Worm (Caenorhabditis elegans) whole organism, young adult: ENCODE data around the gene C56C10.9.
A peak's percentile ranks its signal among the peaks of the same experiment; 100 is the strongest.

Experiments
- B0019.2 ChIP-seq: fragments of 200-800 bp; sonication (Bioruptor generic); conservative IDR thresholded peaks from 2 replicates; pipeline ENCODE4 v1.3.6; 2022; ENCODE audit warnings: missing genetic modification reagents, missing genetic modification characterization, missing compliant biosample characterization
- B0336.3 ChIP-seq: fragments of 200-800 bp; sonication (Bioruptor generic); IDR thresholded peaks from 2 replicates; pipeline ENCODE4 v1.3.6; 2022; ENCODE audit warnings: missing genetic modification characterization, missing compliant biosample characterization
- D2030.7 ChIP-seq: fragments of 200-800 bp; sonication (Bioruptor generic); IDR thresholded peaks from 2 replicates; pipeline ENCODE4 v1.3.6; 2022; ENCODE audit warnings: missing genetic modification reagents, missing genetic modification characterization, missing compliant biosample characterization
- F23B12.7 ChIP-seq: sonication (generic microtip); optimal IDR thresholded peaks from 2 replicates; lab custom pipeline; 2017; ENCODE audit warnings: missing genetic modification characterization, mild to moderate bottlenecking, missing compliant biosample characterization, antibody characterized with exemption, moderate library complexity; ENCODE audit not compliant: insufficient read depth
- F33H1.4 ChIP-seq: fragments of 200-800 bp; sonication (Bioruptor generic); IDR thresholded peaks from 2 replicates; pipeline ENCODE4 v1.3.6; 2022; ENCODE audit warnings: missing genetic modification reagents, missing genetic modification characterization, missing compliant biosample characterization
- F37B4.10 ChIP-seq: fragments of 200-800 bp; sonication (Bioruptor generic); IDR thresholded peaks from 2 replicates; pipeline ENCODE4 v1.3.6; 2022; ENCODE audit warnings: missing genetic modification characterization, missing compliant biosample characterization
- K12H6.12 ChIP-seq: fragments of 200-800 bp; sonication (Bioruptor generic); optimal IDR thresholded peaks from 2 replicates; lab custom pipeline; 2018; ENCODE audit warnings: mild to moderate bottlenecking, missing genetic modification characterization, missing compliant biosample characterization
- T26A5.8 ChIP-seq: sonication (generic microtip); optimal IDR thresholded peaks from 2 replicates; lab custom pipeline; 2016; ENCODE audit warnings: missing genetic modification characterization, missing compliant biosample characterization
- Y67H2A.10 ChIP-seq: fragments of 200-800 bp; sonication (Bioruptor generic); conservative IDR thresholded peaks from 2 replicates; pipeline ENCODE4 v1.3.6; 2022; ENCODE audit warnings: missing genetic modification reagents, missing genetic modification characterization, missing compliant biosample characterization
- ZK185.1 ChIP-seq: sonication (generic microtip); optimal IDR thresholded peaks from 2 replicates; lab custom pipeline; 2016; ENCODE audit warnings: mild to moderate bottlenecking, missing genetic modification characterization, missing compliant biosample characterization; ENCODE audit not compliant: poor library complexity, severe bottlenecking
- atf-7 ChIP-seq: sonication (generic microtip); optimal IDR thresholded peaks from 2 replicates; lab custom pipeline; 2017; ENCODE audit warnings: mild to moderate bottlenecking, missing genetic modification characterization, missing compliant biosample characterization
- cebp-1 ChIP-seq, 2 experiments: fragments of 200-800 bp in 1 of 2; sonication (Bioruptor generic) in 1 of 2; sonication (generic microtip) in 1 of 2; IDR thresholded peaks in 1 of 2; optimal IDR thresholded peaks in 1 of 2; 2 replicates each; pipeline versions ENCODE4 v1.3.6 to Lab custom; 2017 to 2022; ENCODE audit warnings: missing compliant biosample characterization in 2 of 2, missing genetic modification characterization in 2 of 2, mild to moderate bottlenecking in 1 of 2, missing genetic modification reagents in 1 of 2, moderate library complexity in 1 of 2
- cebp-2 ChIP-seq: fragments of 200-800 bp; sonication (Bioruptor generic); IDR thresholded peaks from 2 replicates; pipeline ENCODE4 v1.3.6; 2022; ENCODE audit warnings: missing genetic modification characterization, missing compliant biosample characterization
- ceh-100 ChIP-seq: fragments of 200-800 bp; sonication (Bioruptor generic); IDR thresholded peaks from 2 replicates; pipeline ENCODE4 v1.3.6; 2022; ENCODE audit warnings: missing genetic modification reagents, missing genetic modification characterization, missing compliant biosample characterization
- chd-7 ChIP-seq: sonication (generic microtip); optimal IDR thresholded peaks from 2 replicates; lab custom pipeline; 2016; ENCODE audit warnings: mild to moderate bottlenecking, missing genetic modification characterization, moderate library complexity, missing compliant biosample characterization
- dox-1 ChIP-seq: fragments of 200-800 bp; sonication (Bioruptor generic); IDR thresholded peaks from 2 replicates; pipeline ENCODE4 v1.3.6; 2022; ENCODE audit warnings: missing genetic modification reagents, missing genetic modification characterization, missing compliant biosample characterization
- dpl-1 ChIP-seq: fragments of 150-350 bp; optimal IDR thresholded peaks from 2 replicates; lab custom pipeline; 2014; ENCODE audit warnings: missing biosample characterization, missing genetic modification reagents, missing genetic modification characterization
- efl-1 ChIP-seq: fragments of 150-350 bp; optimal IDR thresholded peaks from 2 replicates; lab custom pipeline; 2014; ENCODE audit warnings: missing biosample characterization, missing genetic modification reagents, missing genetic modification characterization
- hlh-26 ChIP-seq: fragments of 200-800 bp; sonication (Bioruptor generic); conservative IDR thresholded peaks from 2 replicates; pipeline ENCODE4 v1.3.6; 2022; ENCODE audit warnings: missing genetic modification reagents, missing genetic modification characterization, missing compliant biosample characterization
- hmg-1.2 ChIP-seq: fragments of 200-800 bp; sonication (Bioruptor generic); IDR thresholded peaks from 2 replicates; pipeline ENCODE4 v1.3.6; 2022; ENCODE audit warnings: missing genetic modification reagents, missing genetic modification characterization, missing compliant biosample characterization
- hmg-20 ChIP-seq: fragments of 200-800 bp; sonication (Bioruptor generic); IDR thresholded peaks from 2 replicates; pipeline ENCODE4 v1.3.6; 2022; ENCODE audit warnings: missing genetic modification reagents, missing genetic modification characterization, missing compliant biosample characterization
- lsl-1 ChIP-seq: fragments of 200-800 bp; sonication (Bioruptor generic); optimal IDR thresholded peaks from 2 replicates; lab custom pipeline; 2018; ENCODE audit warnings: mild to moderate bottlenecking, missing genetic modification characterization, moderate library complexity, missing compliant biosample characterization
- madf-6 ChIP-seq: fragments of 200-800 bp; sonication (Bioruptor generic); IDR thresholded peaks from 2 replicates; pipeline ENCODE4 v1.3.6; 2022; ENCODE audit warnings: missing genetic modification reagents, missing genetic modification characterization, missing compliant biosample characterization
- madf-8 ChIP-seq: fragments of 200-800 bp; sonication (Bioruptor generic); conservative IDR thresholded peaks from 2 replicates; pipeline ENCODE4 v1.3.6; 2022; ENCODE audit warnings: missing genetic modification reagents, missing genetic modification characterization, missing compliant biosample characterization
- mcd-1 ChIP-seq: fragments of 200-800 bp; sonication (Bioruptor generic); IDR thresholded peaks from 2 replicates; pipeline ENCODE4 v1.3.6; 2022; ENCODE audit warnings: missing genetic modification reagents, missing genetic modification characterization, missing compliant biosample characterization
- mel-28 ChIP-seq: sonication (generic microtip); optimal IDR thresholded peaks from 2 replicates; lab custom pipeline; 2016; ENCODE audit warnings: borderline replicate concordance, mild to moderate bottlenecking, missing genetic modification characterization, missing compliant biosample characterization
- nhr-120 ChIP-seq: fragments of 200-800 bp; sonication (Bioruptor generic); IDR thresholded peaks from 2 replicates; pipeline ENCODE4 v1.3.6; 2022; ENCODE audit warnings: missing genetic modification characterization, missing compliant biosample characterization
- nhr-90 ChIP-seq: sonication (generic microtip); optimal IDR thresholded peaks from 2 replicates; lab custom pipeline; 2016; ENCODE audit warnings: missing genotype, mild to moderate bottlenecking, missing genetic modification characterization, missing compliant biosample characterization
- sdz-38 ChIP-seq: sonication (generic microtip); optimal IDR thresholded peaks from 2 replicates; lab custom pipeline; 2016; ENCODE audit warnings: missing genotype, missing genetic modification characterization, missing compliant biosample characterization
- snpc-1.1 ChIP-seq: sonication (generic microtip); optimal IDR thresholded peaks from 2 replicates; lab custom pipeline; 2017; ENCODE audit warnings: missing genetic modification characterization, mild to moderate bottlenecking, missing compliant biosample characterization, antibody characterized with exemption, moderate library complexity, missing genotype, missing genetic modification reagents; ENCODE audit not compliant: insufficient read depth
- sptf-2 ChIP-seq: fragments of 200-800 bp; sonication (Bioruptor generic); optimal IDR thresholded peaks from 2 replicates; lab custom pipeline; 2018; ENCODE audit warnings: mild to moderate bottlenecking, missing genetic modification characterization, missing compliant biosample characterization
- tlf-1 ChIP-seq: fragments of 200-800 bp; sonication (Bioruptor generic); optimal IDR thresholded peaks from 2 replicates; lab custom pipeline; 2018; ENCODE audit warnings: mild to moderate bottlenecking, missing genetic modification characterization, missing compliant biosample characterization
- unc-62 ChIP-seq: fragments of 150-350 bp; optimal IDR thresholded peaks from 2 replicates; lab custom pipeline; 2014; ENCODE audit warnings: missing biosample characterization, missing genetic modification reagents, missing genetic modification characterization
- xnd-1 ChIP-seq: sonication (generic microtip); optimal IDR thresholded peaks from 2 replicates; lab custom pipeline; 2016; ENCODE audit warnings: missing genotype, missing genetic modification reagents, missing genetic modification characterization, missing compliant biosample characterization
- zim-3 ChIP-seq: sonication (generic microtip); optimal IDR thresholded peaks from 2 replicates; lab custom pipeline; 2017; ENCODE audit warnings: mild to moderate bottlenecking, missing genetic modification characterization, moderate library complexity, missing compliant biosample characterization

The C56C10.9 gene

ce11 chrII:6600973-6601372 is 8.8 kb upstream of the C56C10.9 start, which contains the start of gene vps-33.2 (continued):
- TF ChIP-seq ZK185.1 (tag; lab: Kevin White, UChicago), result peak; percentile 34
- TF ChIP-seq zim-3 (tag; lab: Kevin White, UChicago), result no peak
- no peak for TF ChIP-seq ceh-100 (GFP tag; lab: Robert Waterston, UW)
- no peak for TF ChIP-seq D2030.7 (GFP tag; lab: Robert Waterston, UW)
- TF ChIP-seq hmg-1.2 (GFP tag; lab: Robert Waterston, UW), result peak; percentile 99
- no peak for TF ChIP-seq snpc-1.1 (tag; lab: Kevin White, UChicago)
- peak; percentile 47; the same call in 1 of the 2 replicates for TF ChIP-seq mcd-1 (GFP tag; lab: Robert Waterston, UW)
- TF ChIP-seq chd-7 (tag; lab: Kevin White, UChicago), result no peak
- peak; percentile 64 for TF ChIP-seq madf-6 (GFP tag; lab: Robert Waterston, UW)
- no peak for TF ChIP-seq F37B4.10 (GFP tag; lab: Robert Waterston, UW)
- peak; percentile 50 for TF ChIP-seq lsl-1
- no peak for TF ChIP-seq unc-62 (GFP tag; lab: Kevin White, UChicago)
- no peak for TF ChIP-seq efl-1 (GFP tag; lab: Kevin White, UChicago)
- TF ChIP-seq F23B12.7 (tag; lab: Kevin White, UChicago), result no peak
- no peak for TF ChIP-seq atf-7 (tag; lab: Kevin White, UChicago)
- no peak for TF ChIP-seq cebp-2 (GFP tag; lab: Robert Waterston, UW)
- no peak for TF ChIP-seq dpl-1 (GFP tag; lab: Kevin White, UChicago)
- no peak for TF ChIP-seq B0336.3 (GFP tag; lab: Robert Waterston, UW)
- no peak for TF ChIP-seq K12H6.12
- no peak for TF ChIP-seq T26A5.8
- no peak for TF ChIP-seq cebp-1 (GFP tag; IDR thresholded peaks at IDR 0.05; lab: Robert Waterston, UW)
- TF ChIP-seq cebp-1 (tag; optimal IDR thresholded peaks at IDR 0.05; lab: Kevin White, UChicago), result peak; percentile 41
- no peak for TF ChIP-seq sptf-2 (GFP tag; lab: Kevin White, UChicago)
- TF ChIP-seq nhr-120 (GFP tag; lab: Robert Waterston, UW), result no peak

DNA sequence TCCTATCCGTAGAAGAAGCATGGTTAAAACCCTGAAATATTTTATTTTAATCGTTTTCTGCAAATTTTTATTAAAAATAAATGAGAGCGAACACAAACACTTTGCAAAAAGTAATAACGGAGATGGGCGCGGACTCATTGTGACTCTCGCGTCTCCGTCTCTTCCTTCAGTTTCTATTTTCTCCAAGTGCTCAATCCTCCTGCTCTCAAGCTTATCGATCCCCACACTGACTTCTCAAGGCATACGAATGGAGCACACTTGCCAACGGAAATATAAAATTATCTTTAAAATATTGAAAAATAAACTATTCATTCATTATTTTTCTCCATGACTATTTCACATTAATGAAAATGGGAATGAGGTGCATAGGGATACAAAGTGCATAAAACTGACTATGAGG is 5.9 kb upstream of the C56C10.9 start, which contains the start of gene dnj-8:
TSS of gene dnj-8 (minus strand) at position 31 of the 400 bp plus-strand sequence.
- TF ChIP-seq B0019.2, result no peak

ce11 chrII:6597507-6597906 is 5.4 kb upstream of the C56C10.9 start:
- TF ChIP-seq madf-6 (GFP tag; lab: Robert Waterston, UW) (peak; percentile 81), tlf-1 (no peak), lsl-1 (peak; percentile 83), efl-1 (GFP tag; lab: Kevin White, UChicago) (peak; percentile 15), nhr-90 (tag; lab: Kevin White, UChicago) (no peak), Y67H2A.10 (GFP tag; lab: Robert Waterston, UW) (no peak), madf-8 (GFP tag; lab: Robert Waterston, UW) (peak; percentile 62), D2030.7 (GFP tag; lab: Robert Waterston, UW) (0 out of 2 replicates have a peak, but pooled peaks have one; percentile 29), sdz-38 (no peak), mel-28 (tag; lab: Kevin White, UChicago) (no peak), hlh-26 (no peak), hmg-1.2 (GFP tag; lab: Robert Waterston, UW) (no peak), hmg-20 (GFP tag; lab: Robert Waterston, UW) (no peak), F33H1.4 (GFP tag; lab: Robert Waterston, UW) (peak; percentile 83), xnd-1 (tag; lab: Kevin White, UChicago) (peak; percentile 27), dox-1 (GFP tag; lab: Robert Waterston, UW) (no peak)
